Worm (Caenorhabditis elegans): ENCODE measurements around the gene sta-2.
A peak's percentile ranks its signal among the peaks of the same experiment; 100 is the strongest.

DNA sequence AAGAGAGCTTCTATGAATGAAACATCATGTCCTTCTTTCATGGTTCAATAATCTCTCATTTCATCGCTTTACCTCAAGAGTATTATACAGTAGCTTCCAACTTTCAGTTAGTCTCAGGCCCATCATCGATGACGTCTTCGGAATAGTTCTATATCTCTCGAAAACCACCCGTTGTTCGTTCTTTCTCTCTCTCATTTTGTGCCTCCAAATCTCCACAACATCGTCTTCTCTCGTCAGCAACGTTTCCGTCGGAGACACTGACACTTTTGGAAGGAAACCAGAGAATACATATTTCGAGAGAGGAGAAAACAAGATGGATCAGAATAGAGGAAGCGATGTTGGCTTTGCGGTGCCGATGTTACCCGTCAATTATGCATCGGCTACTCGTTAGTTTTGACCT is 9.2 kb upstream of the sta-2 start:
- TF ChIP-seq unc-130 (GFP tag; optimal IDR thresholded peaks at IDR 0.05) (no peak), unc-62 (GFP tag; optimal IDR thresholded peaks at IDR 0.05 in 1 of 2) (peak in 1 of 2 experiments; percentile 78), unc-62 (tag; optimal IDR thresholded peaks at IDR 0.05) (no peak), gei-8 (GFP tag; optimal IDR thresholded peaks at IDR 0.05) (no peak), Y48G9A.11 (GFP tag; IDR thresholded peaks at IDR 0.05) (no peak; the same call in 1 of the 2 replicates), hlh-11 (tag; optimal IDR thresholded peaks at IDR 0.05) (no peak)

All from whole organism, L4 larva.